Worm (Caenorhabditis elegans): ENCODE measurements around the gene F19B10.6.

ce11 chrII:3688333-3688732 lies 24.6 kb upstream of the F19B10.6 start, which contains the start of gene ifas-1:
- TF ChIP-seq dpl-1 (GFP tag; optimal IDR thresholded peaks at IDR 0.05) (no peak), hsf-1 (GFP tag; IDR thresholded peaks at IDR 0.05) (no peak), zfh-2 (GFP tag; conservative IDR thresholded peaks at IDR 0.05) (peak; percentile 73), F39B2.1 (GFP tag; IDR thresholded peaks at IDR 0.05) (no peak)

Measured in whole organism, young adult.